Worm (Caenorhabditis elegans): Measurements from ENCODE around the gene F32D8.5.

F32D8.5 gene

ce11 chrV:10941150-10941549 is 46.5 kb downstream of the F32D8.5 start, which contains the start of gene F17C11.26:
F17C11.26 (plus strand) TSS chrV:10941450.
- TF ChIP-seq cnd-1 (tag; optimal IDR thresholded peaks at IDR 0.05) (no peak), tbx-8 (GFP tag; optimal IDR thresholded peaks at IDR 0.05) (no peak), elt-3 (tag; optimal IDR thresholded peaks at IDR 0.05) (no peak), lin-13 (tag; optimal IDR thresholded peaks at IDR 0.05) (no peak), zip-8 (tag; optimal IDR thresholded peaks at IDR 0.05) (no peak), pha-4 (tag; optimal IDR thresholded peaks at IDR 0.05) (no peak), nhr-76 (tag; optimal IDR thresholded peaks at IDR 0.05) (no peak), lsy-2 (tag; optimal IDR thresholded peaks at IDR 0.05) (no peak), snpc-4 (tag; optimal IDR thresholded peaks at IDR 0.05) (no peak), ham-2 (GFP tag; optimal IDR thresholded peaks at IDR 0.05) (no peak), ceh-39 (tag; optimal IDR thresholded peaks at IDR 0.05) (no peak), M03D4.4 (tag; optimal IDR thresholded peaks at IDR 0.05) (no peak)

- TF ChIP-seq pha-4 (tag; optimal IDR thresholded peaks at IDR 0.05) (no peak), ces-1 (GFP tag; optimal IDR thresholded peaks at IDR 0.05) (no peak), lin-32 (GFP tag; optimal IDR thresholded peaks at IDR 0.05) (no peak), mep-1 (tag; optimal IDR thresholded peaks at IDR 0.05) (no peak), flh-1 (GFP tag; optimal IDR thresholded peaks at IDR 0.05) (no peak), M03D4.4 (tag; optimal IDR thresholded peaks at IDR 0.05) (no peak), unc-62 (GFP tag; optimal IDR thresholded peaks at IDR 0.05) (no peak)
These were observed 47.6 kb downstream of the F32D8.5 start, which contains the start of gene zip-9 for ce11 chrV:10942161-10942560. zip-9 (plus strand) TSS chrV:10942461.

- TF ChIP-seq ces-1 (GFP tag; optimal IDR thresholded peaks at IDR 0.05) (peak; percentile 28), unc-39 (tag; optimal IDR thresholded peaks at IDR 0.05) (no peak)
These were observed 50.3 kb downstream of the F32D8.5 start for ce11 chrV:10944903-10945302.

Measured in whole organism, mixed stage, embryonic.